Worm (Caenorhabditis elegans) whole organism, L4 larva: ENCODE measurements around the gene fbxb-104.
"Not testable (repeated sequence)": the region's sequence is repeated elsewhere in the genome, so short reads cannot be mapped to it uniquely, and the experiment has no call there.

Source experiments
- D1046.2 ChIP-seq: fragments of 200-800 bp; sonication (Bioruptor generic); IDR thresholded peaks from 2 replicates; pipeline ENCODE4 v1.3.6; 2022; ENCODE audit warnings: missing genetic modification characterization, missing compliant biosample characterization
- F26F4.8 ChIP-seq: fragments of 200-800 bp; sonication (Bioruptor generic); conservative IDR thresholded peaks from 2 replicates; pipeline ENCODE4 v1.3.6; 2022; ENCODE audit warnings: missing genetic modification characterization, missing compliant biosample characterization
- F37D6.2 ChIP-seq: sonication (generic microtip); optimal IDR thresholded peaks from 2 replicates; lab custom pipeline; 2016; ENCODE audit warnings: mild to moderate bottlenecking, missing genetic modification characterization, missing compliant biosample characterization
- T20F7.1 ChIP-seq: fragments of 200-800 bp; sonication (Bioruptor generic); optimal IDR thresholded peaks from 2 replicates; lab custom pipeline; 2018; ENCODE audit warnings: mild to moderate bottlenecking, missing genetic modification characterization, missing compliant biosample characterization
- T26A8.4 ChIP-seq: fragments of 200-800 bp; sonication (Bioruptor generic); IDR thresholded peaks from 2 replicates; pipeline ENCODE4 v1.3.6; 2022; ENCODE audit warnings: missing genetic modification characterization, missing compliant biosample characterization
- Y48G9A.11 ChIP-seq: fragments of 200-800 bp; sonication (Bioruptor generic); IDR thresholded peaks from 2 replicates; pipeline ENCODE4 v1.3.6; 2022; ENCODE audit warnings: missing genetic modification reagents, missing genetic modification characterization, missing compliant biosample characterization
- ZK337.2 ChIP-seq: fragments of 200-800 bp; sonication (Bioruptor generic); IDR thresholded peaks from 2 replicates; pipeline ENCODE4 v1.3.6; 2022; ENCODE audit warnings: missing genetic modification reagents, missing genetic modification characterization, missing compliant biosample characterization
- aha-1 ChIP-seq: fragments of 150-350 bp; peaks from one replicate; lab custom pipeline; 2014; ENCODE audit warnings: missing biosample characterization, missing genetic modification characterization
- attf-4 ChIP-seq: sonication (generic microtip); optimal IDR thresholded peaks from 3 replicates; lab custom pipeline; 2017; ENCODE audit warnings: missing biosample characterization, missing genetic modification characterization
- ceh-20 ChIP-seq: fragments of 200-800 bp; sonication (Bioruptor generic); IDR thresholded peaks from 2 replicates; pipeline ENCODE4 v1.3.6; 2022; ENCODE audit warnings: missing genetic modification reagents, missing genetic modification characterization, missing compliant biosample characterization
- ceh-28 ChIP-seq: fragments of 150-350 bp; optimal IDR thresholded peaks from 2 replicates; lab custom pipeline; 2014; ENCODE audit warnings: missing biosample characterization, missing genetic modification reagents, missing genetic modification characterization
- ceh-82 ChIP-seq: sonication (generic microtip); optimal IDR thresholded peaks from 2 replicates; lab custom pipeline; 2017; ENCODE audit warnings: missing biosample characterization, missing genetic modification characterization
- ces-1 ChIP-seq: fragments of 150-350 bp; sonication (generic microtip); optimal IDR thresholded peaks from 4 replicates; lab custom pipeline; 2014; ENCODE audit warnings: missing biosample characterization, missing genetic modification reagents, missing genetic modification characterization
- daf-16 ChIP-seq, 3 experiments: sonication (generic microtip); optimal IDR thresholded peaks; 2 replicates each; lab custom pipeline; 2016 to 2017; ENCODE audit warnings: missing genetic modification characterization in 3 of 3, missing genetic modification reagents in 3 of 3, mild to moderate bottlenecking in 2 of 3, missing compliant biosample characterization in 2 of 3, missing biosample characterization in 1 of 3, moderate library complexity in 1 of 3
- dmd-6 ChIP-seq: fragments of 200-800 bp; sonication (Bioruptor generic); IDR thresholded peaks from 2 replicates; pipeline ENCODE4 v1.3.6; 2022; ENCODE audit warnings: missing genetic modification reagents, missing genetic modification characterization, missing compliant biosample characterization
- dmd-9 ChIP-seq: fragments of 200-800 bp; sonication (Bioruptor generic); IDR thresholded peaks from 2 replicates; pipeline ENCODE4 v1.3.6; 2022; ENCODE audit warnings: missing genetic modification reagents, missing genetic modification characterization, missing compliant biosample characterization
- dpl-1 ChIP-seq: fragments of 150-350 bp; optimal IDR thresholded peaks from 2 replicates; lab custom pipeline; 2014; ENCODE audit warnings: missing biosample characterization, missing genetic modification reagents, missing genetic modification characterization
- egl-27 ChIP-seq: sonication (generic microtip); optimal IDR thresholded peaks from 3 replicates; lab custom pipeline; 2017; ENCODE audit warnings: missing biosample characterization, missing genetic modification reagents, missing genetic modification characterization
- egl-43 ChIP-seq: fragments of 200-800 bp; sonication (Bioruptor generic); IDR thresholded peaks from 2 replicates; pipeline ENCODE4 v1.3.6; 2022; ENCODE audit warnings: missing genetic modification reagents, missing genetic modification characterization, missing compliant biosample characterization
- fkh-10 ChIP-seq: fragments of 150-350 bp; optimal IDR thresholded peaks from 2 replicates; lab custom pipeline; 2014; ENCODE audit warnings: missing biosample characterization, missing genetic modification reagents, missing genetic modification characterization
- hif-1 ChIP-seq, 2 experiments: sonication (generic microtip); optimal IDR thresholded peaks; 2 replicates each; lab custom pipeline; 2016 to 2017; ENCODE audit warnings: missing compliant biosample characterization in 2 of 2, missing genetic modification characterization in 2 of 2, missing genetic modification reagents in 2 of 2, missing genotype in 2 of 2, mild to moderate bottlenecking in 1 of 2
- lin-1 ChIP-seq: fragments of 200-800 bp; sonication (Bioruptor generic); IDR thresholded peaks from 2 replicates; pipeline ENCODE4 v1.3.6; 2022; ENCODE audit warnings: missing genetic modification reagents, missing genetic modification characterization, missing compliant biosample characterization
- lin-13 ChIP-seq: fragments of 150-350 bp; optimal IDR thresholded peaks from 2 replicates; lab custom pipeline; 2014; ENCODE audit warnings: missing biosample characterization, missing genetic modification reagents, missing genetic modification characterization
- lin-38 ChIP-seq: fragments of 200-800 bp; sonication (Bioruptor generic); IDR thresholded peaks from 2 replicates; pipeline ENCODE4 v1.3.6; 2022; ENCODE audit warnings: missing genetic modification reagents, missing genetic modification characterization, missing compliant biosample characterization
- lin-39 ChIP-seq: fragments of 150-350 bp; optimal IDR thresholded peaks from 2 replicates; lab custom pipeline; 2014; ENCODE audit warnings: missing biosample characterization, missing genetic modification reagents, missing genetic modification characterization
- madf-9 ChIP-seq: fragments of 200-800 bp; sonication (Bioruptor generic); conservative IDR thresholded peaks from 2 replicates; pipeline ENCODE4 v1.3.6; 2022; ENCODE audit warnings: missing genetic modification reagents, missing genetic modification characterization, missing compliant biosample characterization
- mes-2 ChIP-seq: sonication (generic microtip); optimal IDR thresholded peaks from 2 replicates; lab custom pipeline; 2016; ENCODE audit warnings: missing genotype, mild to moderate bottlenecking, missing genetic modification characterization, missing compliant biosample characterization; ENCODE audit not compliant: poor library complexity, severe bottlenecking
- nhr-102 ChIP-seq: sonication (generic microtip); optimal IDR thresholded peaks from 2 replicates; lab custom pipeline; 2016; ENCODE audit warnings: mild to moderate bottlenecking, missing genetic modification characterization, moderate library complexity, missing compliant biosample characterization
- nhr-11 ChIP-seq: fragments of 150-350 bp; optimal IDR thresholded peaks from 2 replicates; lab custom pipeline; 2014; ENCODE audit warnings: missing biosample characterization, missing genetic modification characterization
- nhr-111 ChIP-seq: fragments of 200-800 bp; sonication (Bioruptor generic); optimal IDR thresholded peaks from 2 replicates; lab custom pipeline; 2018; ENCODE audit warnings: mild to moderate bottlenecking, missing genetic modification characterization, missing compliant biosample characterization
- nhr-25 ChIP-seq: sonication (generic microtip); optimal IDR thresholded peaks from 2 replicates; lab custom pipeline; 2017; ENCODE audit warnings: missing genetic modification characterization, mild to moderate bottlenecking, missing compliant biosample characterization, antibody characterized with exemption, moderate library complexity, borderline replicate concordance; ENCODE audit not compliant: insufficient read depth
- nhr-28 ChIP-seq: fragments of 150-350 bp; optimal IDR thresholded peaks from 2 replicates; lab custom pipeline; 2014; ENCODE audit warnings: missing biosample characterization, missing genetic modification characterization
- nhr-48 ChIP-seq: sonication (generic microtip); optimal IDR thresholded peaks from 2 replicates; lab custom pipeline; 2016; ENCODE audit warnings: mild to moderate bottlenecking, missing genetic modification characterization, missing compliant biosample characterization
- nhr-6 ChIP-seq: fragments of 150-350 bp; optimal IDR thresholded peaks from 2 replicates; lab custom pipeline; 2014; ENCODE audit warnings: missing biosample characterization, missing genetic modification characterization
- nhr-77 ChIP-seq: fragments of 150-350 bp; optimal IDR thresholded peaks from 2 replicates; lab custom pipeline; 2014; ENCODE audit warnings: missing biosample characterization, missing genetic modification characterization
- php-3 ChIP-seq: fragments of 200-800 bp; sonication (Bioruptor generic); IDR thresholded peaks from 2 replicates; pipeline ENCODE4 v1.3.6; 2022; ENCODE audit warnings: missing genetic modification reagents, missing genetic modification characterization, missing compliant biosample characterization
- rbr-2 ChIP-seq: sonication (generic microtip); optimal IDR thresholded peaks from 2 replicates; lab custom pipeline; 2016; ENCODE audit warnings: missing genotype, missing genetic modification characterization, missing compliant biosample characterization
- sdz-12 ChIP-seq: fragments of 200-800 bp; sonication (Bioruptor generic); optimal IDR thresholded peaks from 2 replicates; lab custom pipeline; 2018; ENCODE audit warnings: mild to moderate bottlenecking, missing genetic modification characterization, missing compliant biosample characterization
- set-16 ChIP-seq: fragments of 200-800 bp; sonication (Bioruptor generic); IDR thresholded peaks from 2 replicates; pipeline ENCODE4 v1.3.6; 2022; ENCODE audit warnings: missing genetic modification reagents, missing genetic modification characterization, missing compliant biosample characterization
- snpc-4 ChIP-seq: fragments of 150-350 bp; optimal IDR thresholded peaks from 2 replicates; lab custom pipeline; 2014; ENCODE audit warnings: missing biosample characterization, missing genetic modification characterization
- spr-1 ChIP-seq: sonication (generic microtip); optimal IDR thresholded peaks from 2 replicates; lab custom pipeline; 2016; ENCODE audit warnings: mild to moderate bottlenecking, missing genetic modification characterization, missing compliant biosample characterization
- tra-1 ChIP-seq: fragments of 200-800 bp; sonication (Bioruptor generic); IDR thresholded peaks from 2 replicates; pipeline ENCODE4 v1.3.6; 2022; ENCODE audit warnings: missing genetic modification reagents, missing genetic modification characterization, missing compliant biosample characterization
- unc-130 ChIP-seq: sonication (generic microtip); optimal IDR thresholded peaks from 2 replicates; lab custom pipeline; 2016; ENCODE audit warnings: missing genetic modification reagents, missing genetic modification characterization, missing compliant biosample characterization
- zip-11 ChIP-seq: fragments of 200-800 bp; sonication (Bioruptor generic); IDR thresholded peaks from 2 replicates; pipeline ENCODE4 v1.3.6; 2022; ENCODE audit warnings: missing genetic modification characterization, missing compliant biosample characterization
- zip-2 ChIP-seq: fragments of 150-350 bp; optimal IDR thresholded peaks from 2 replicates; lab custom pipeline; 2014; ENCODE audit warnings: missing biosample characterization, missing genetic modification characterization

Gene fbxb-104

DNA sequence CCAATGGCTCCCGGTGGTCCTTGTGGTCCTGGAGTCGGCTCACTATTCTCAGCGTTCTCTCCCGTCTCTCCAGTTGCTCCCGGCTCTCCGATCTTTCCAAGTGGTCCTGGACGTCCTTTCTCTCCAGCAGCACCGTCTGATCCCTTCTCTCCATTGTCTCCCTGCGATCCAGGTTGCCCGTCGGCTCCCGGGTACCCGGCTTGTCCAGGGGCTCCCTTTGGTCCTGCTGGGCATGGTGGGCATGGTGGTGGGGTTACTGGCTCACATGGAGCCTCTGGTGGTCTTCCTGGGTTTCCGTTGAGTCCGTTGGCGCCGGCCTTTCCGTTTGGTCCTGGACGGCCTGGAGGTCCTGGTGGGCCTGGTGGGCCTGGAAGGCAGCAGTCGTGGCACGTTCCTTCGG, 23.3 kb upstream of the fbxb-104 start:
- TF ChIP-seq lin-39 (no peak), spr-1 (peak; percentile 7), nhr-111 (peak; percentile 13), lin-38 (GFP tag; lab: Robert Waterston, UW) (no peak), D1046.2 (GFP tag; lab: Robert Waterston, UW) (no peak), set-16 (GFP tag; lab: Robert Waterston, UW) (peak; percentile 97), nhr-25 (tag; lab: Kevin White, UChicago) (no peak), T26A8.4 (GFP tag; lab: Robert Waterston, UW) (peak; percentile 57), nhr-102 (tag; lab: Kevin White, UChicago) (no peak), attf-4 (tag; lab: Kevin White, UChicago) (no peak), php-3 (GFP tag; lab: Robert Waterston, UW) (peak; percentile 31; the same call in 1 of the 2 replicates), nhr-48 (tag; lab: Kevin White, UChicago) (no peak), zip-11 (GFP tag; lab: Robert Waterston, UW) (no peak), nhr-28 (tag; lab: Kevin White, UChicago) (no peak), T20F7.1 (no peak), egl-43 (GFP tag; lab: Robert Waterston, UW) (peak; percentile 65; the same call in 1 of the 2 replicates), nhr-77 (no peak)

- TF ChIP-seq F26F4.8 (no peak), nhr-102 (tag; lab: Kevin White, UChicago) (no peak), snpc-4 (tag; lab: Kevin White, UChicago) (no peak), aha-1 (tag; lab: Kevin White, UChicago) (peak; percentile 87), sdz-12 (GFP tag; lab: Kevin White, UChicago) (no peak), Y48G9A.11 (GFP tag; lab: Robert Waterston, UW) (peak; percentile 94), daf-16 (GFP tag; optimal IDR thresholded peaks at IDR 0.05; lab: Kevin White, UChicago) (no peak), daf-16 (tag; optimal IDR thresholded peaks at IDR 0.05; lab: Kevin White, UChicago) (no peak), zip-11 (GFP tag; lab: Robert Waterston, UW) (no peak), lin-13 (GFP tag; lab: Kevin White, UChicago) (no peak), zip-2 (no peak), F37D6.2 (no peak), ceh-20 (no peak)
These were observed 22.3 kb upstream of the fbxb-104 start, which contains the start of gene Y49F6B.9 for ce11 chrII:3499386-3499785. Y49F6B.9 (minus strand) TSS chrII:3499387.

ce11 chrII:3490797-3491196, 13.7 kb upstream of the fbxb-104 start, which contains the start of gene fbxb-112:
fbxb-112 (plus strand) TSS chrII:3491097.
- not testable (repeated sequence) for TF ChIP-seq dmd-9 (GFP tag; lab: Robert Waterston, UW); tra-1 (GFP tag; lab: Robert Waterston, UW); nhr-6 (tag; lab: Kevin White, UChicago)
- TF ChIP-seq, all 104 proteins: peak for 0; not testable (repeated sequence) for 104

- TF ChIP-seq ceh-28 (tag; lab: Kevin White, UChicago) (no peak), dmd-6 (GFP tag; lab: Robert Waterston, UW) (peak; percentile 31), egl-27 (tag; lab: Kevin White, UChicago) (no peak), ceh-82 (tag; lab: Kevin White, UChicago) (no peak), nhr-28 (tag; lab: Kevin White, UChicago) (peak; percentile 71), mes-2 (tag; lab: Kevin White, UChicago) (peak; percentile 97), dmd-9 (GFP tag; lab: Robert Waterston, UW) (peak; percentile 54; the same call in 1 of the 2 replicates), nhr-11 (tag; lab: Kevin White, UChicago) (peak; percentile 11), sdz-12 (GFP tag; lab: Kevin White, UChicago) (no peak), unc-130 (GFP tag; lab: Kevin White, UChicago) (peak; percentile 89), hif-1 (tag; optimal IDR thresholded peaks at IDR 0.05; lab: Kevin White, UChicago) (peak in 1 of 2 experiments; percentile 81), rbr-2 (tag; lab: Kevin White, UChicago) (peak; percentile 43), lin-38 (GFP tag; lab: Robert Waterston, UW) (peak; percentile 97), fkh-10 (GFP tag; lab: Kevin White, UChicago) (peak; percentile 28), php-3 (GFP tag; lab: Robert Waterston, UW) (0 out of 2 replicates have a peak, but pooled peaks have one; percentile 43), egl-43 (GFP tag; lab: Robert Waterston, UW) (no peak), dpl-1 (GFP tag; lab: Kevin White, UChicago) (peak; percentile 62), ZK337.2 (GFP tag; lab: Robert Waterston, UW) (peak; percentile 74; the same call in 1 of the 2 replicates), ces-1 (GFP tag; lab: Kevin White, UChicago) (peak; percentile 74), madf-9 (GFP tag; lab: Robert Waterston, UW) (peak; percentile 64), aha-1 (tag; lab: Kevin White, UChicago) (peak; percentile 95), lin-1 (GFP tag; lab: Robert Waterston, UW) (no peak)
These were observed 5.2 kb upstream of the fbxb-104 start, which contains the start of gene smu-2 for ce11 chrII:3482231-3482630. smu-2 (plus strand) TSS chrII:3482408.
